Fruit fly (Drosophila melanogaster) whole organism, embryonic: ENCODE measurements around the gene S-Lap4.
A peak's percentile ranks its signal among the peaks of the same experiment; 100 is the strongest.

Source experiments
- Adf1 ChIP-seq: fragments of 200-800 bp; sonication (Bioruptor generic); IDR thresholded peaks from 2 replicates; pipeline ENCODE4 v1.3.6; 2022; ENCODE audit warnings: missing biosample characterization, missing genetic modification characterization
- CG10543 ChIP-seq: fragments of 200-800 bp; sonication (Bioruptor generic); optimal IDR thresholded peaks from 3 replicates; lab custom pipeline; 2017; ENCODE audit warnings: missing biosample characterization, mild to moderate bottlenecking, missing genetic modification characterization, moderate library complexity
- CG11560 ChIP-seq: fragments of 200-800 bp; sonication (Bioruptor generic); IDR thresholded peaks from 3 replicates; pipeline ENCODE4 v1.3.6; 2022; ENCODE audit warnings: missing biosample characterization, missing genetic modification characterization
- CG1233 ChIP-seq: fragments of 200-800 bp; sonication (Bioruptor generic); optimal IDR thresholded peaks from 4 replicates; lab custom pipeline; 2018; ENCODE audit warnings: missing biosample characterization, mild to moderate bottlenecking, missing genetic modification characterization
- CG17328 ChIP-seq: fragments of 200-800 bp; sonication (Bioruptor generic); IDR thresholded peaks from 2 replicates; pipeline ENCODE4 v1.3.6; 2022; ENCODE audit warnings: missing biosample characterization, missing genetic modification characterization
- CG17361 ChIP-seq: fragments of 200-800 bp; sonication (Bioruptor generic); IDR thresholded peaks from 3 replicates; pipeline ENCODE4 v1.3.6; 2022; ENCODE audit warnings: missing biosample characterization, missing genetic modification characterization
- CG17612 ChIP-seq: fragments of 200-800 bp; sonication (Bioruptor generic); IDR thresholded peaks from 2 replicates; pipeline ENCODE4 v1.3.6; 2022; ENCODE audit warnings: missing biosample characterization, missing genetic modification characterization
- CG17912 ChIP-seq: fragments of 200-800 bp; sonication (Bioruptor generic); optimal IDR thresholded peaks from 2 replicates; lab custom pipeline; 2018; ENCODE audit warnings: missing biosample characterization, mild to moderate bottlenecking, missing genetic modification characterization
- CG2875 ChIP-seq: fragments of 200-800 bp; sonication (Bioruptor generic); optimal IDR thresholded peaks from 2 replicates; lab custom pipeline; 2017; ENCODE audit warnings: missing biosample characterization, mild to moderate bottlenecking, missing genetic modification characterization, missing genetic modification reagents
- CG32767 ChIP-seq: fragments of 200-800 bp; sonication (Bioruptor generic); IDR thresholded peaks from 2 replicates; pipeline ENCODE4 v1.3.6; 2022; ENCODE audit warnings: missing biosample characterization, missing genetic modification characterization
- CG6791 ChIP-seq: fragments of 200-800 bp; sonication (Bioruptor generic); IDR thresholded peaks from 3 replicates; pipeline ENCODE4 v1.3.6; 2022; ENCODE audit warnings: missing biosample characterization, missing genetic modification characterization; ENCODE audit not compliant: partially characterized antibody
- CG7372 ChIP-seq: fragments of 200-800 bp; sonication (Bioruptor generic); IDR thresholded peaks from 2 replicates; pipeline ENCODE4 v1.3.6; 2022; ENCODE audit warnings: missing biosample characterization, missing genetic modification characterization
- CG7987 ChIP-seq: fragments of 200-800 bp; sonication (Bioruptor generic); optimal IDR thresholded peaks from 2 replicates; lab custom pipeline; 2018; ENCODE audit warnings: missing biosample characterization, mild to moderate bottlenecking, missing genetic modification characterization, moderate library complexity
- CG9437 ChIP-seq: fragments of 200-800 bp; sonication (Bioruptor generic); optimal IDR thresholded peaks from 2 replicates; lab custom pipeline; 2018; ENCODE audit warnings: missing biosample characterization, mild to moderate bottlenecking, missing genetic modification characterization
- Dip3 ChIP-seq: fragments of 200-800 bp; sonication (Bioruptor generic); optimal IDR thresholded peaks from 3 replicates; lab custom pipeline; 2016; ENCODE audit warnings: missing biosample characterization, missing genetic modification characterization
- Doc3 ChIP-seq: fragments of 200-800 bp; sonication (Bioruptor generic); IDR thresholded peaks from 3 replicates; pipeline ENCODE4 v1.3.6; 2022; ENCODE audit warnings: missing biosample characterization, missing genetic modification characterization; ENCODE audit not compliant: partially characterized antibody
- Dref ChIP-seq: fragments of 200-800 bp; sonication (Bioruptor generic); IDR thresholded peaks from 2 replicates; pipeline ENCODE4 v1.3.6; 2022; ENCODE audit warnings: missing biosample characterization, missing genetic modification characterization
- Hr78 ChIP-seq, 2 experiments: fragments of 200-800 bp in 1 of 2; fragments of >200 bp in 1 of 2; sonication (Bioruptor generic) in 1 of 2; optimal IDR thresholded peaks; 2 replicates each; lab custom pipeline; 2017 to 2019; ENCODE audit warnings: missing biosample characterization in 2 of 2, missing genetic modification characterization in 2 of 2, mild to moderate bottlenecking in 1 of 2, moderate library complexity in 1 of 2
- Kr ChIP-seq: fragments of 200-800 bp; sonication (Bioruptor generic); optimal IDR thresholded peaks from 2 replicates; lab custom pipeline; 2017; ENCODE audit warnings: missing biosample characterization, mild to moderate bottlenecking, missing genetic modification characterization
- Med ChIP-seq: fragments of 200-800 bp; sonication (Bioruptor generic); peaks from one replicate; lab custom pipeline; 2016; ENCODE audit warnings: missing biosample characterization, missing genetic modification characterization, mild to moderate bottlenecking, inconsistent platforms, moderate library complexity
- Neu2 ChIP-seq: fragments of 200-800 bp; sonication (Bioruptor generic); optimal IDR thresholded peaks from 3 replicates; lab custom pipeline; 2016; ENCODE audit warnings: missing biosample characterization, missing genetic modification characterization, borderline replicate concordance
- NfI ChIP-seq: fragments of 200-800 bp; sonication (Bioruptor generic); optimal IDR thresholded peaks from 3 replicates; lab custom pipeline; 2018; ENCODE audit warnings: missing biosample characterization, mild to moderate bottlenecking, missing genetic modification characterization, moderate library complexity
- Sox100B ChIP-seq: fragments of 200-800 bp; sonication (Bioruptor generic); optimal IDR thresholded peaks from 3 replicates; lab custom pipeline; 2018; ENCODE audit warnings: missing biosample characterization, mild to moderate bottlenecking, missing genetic modification characterization
- aop ChIP-seq: fragments of 200-800 bp; sonication (Bioruptor generic); IDR thresholded peaks from 2 replicates; pipeline ENCODE4 v1.3.6; 2022; ENCODE audit warnings: missing biosample characterization, missing genetic modification characterization
- ap ChIP-seq: fragments of 200-800 bp; sonication (Bioruptor generic); IDR thresholded peaks from 2 replicates; pipeline ENCODE4 v1.3.6; 2022; ENCODE audit warnings: missing biosample characterization, missing genetic modification characterization
- ase ChIP-seq: fragments of 200-800 bp; sonication (Bioruptor generic); IDR thresholded peaks from 3 replicates; pipeline ENCODE4 v1.3.6; 2022; ENCODE audit warnings: missing biosample characterization, missing genetic modification characterization
- btn ChIP-seq: fragments of 200-800 bp; sonication (Bioruptor generic); optimal IDR thresholded peaks from 2 replicates; lab custom pipeline; 2016; ENCODE audit warnings: missing biosample characterization, missing genetic modification characterization
- dan ChIP-seq: fragments of 200-800 bp; sonication (Bioruptor generic); IDR thresholded peaks from 2 replicates; pipeline ENCODE4 v1.3.6; 2022; ENCODE audit warnings: missing biosample characterization, missing genetic modification characterization
- dimm ChIP-seq: fragments of 200-800 bp; sonication (Bioruptor generic); IDR thresholded peaks from 2 replicates; pipeline ENCODE4 v1.3.6; 2022; ENCODE audit warnings: missing biosample characterization, missing genetic modification characterization
- dysf ChIP-seq: fragments of 200-800 bp; sonication (Bioruptor generic); IDR thresholded peaks from 3 replicates; pipeline ENCODE4 v1.3.6; 2022; ENCODE audit warnings: missing biosample characterization, missing genetic modification characterization
- fu2 ChIP-seq: fragments of 200-800 bp; sonication (Bioruptor generic); optimal IDR thresholded peaks from 2 replicates; lab custom pipeline; 2016; ENCODE audit warnings: missing biosample characterization, missing genetic modification characterization
- grau ChIP-seq: fragments of 200-800 bp; optimal IDR thresholded peaks from 3 replicates; lab custom pipeline; 2019; ENCODE audit warnings: missing biosample characterization, mild to moderate bottlenecking, missing genetic modification characterization, moderate library complexity
- grn ChIP-seq: fragments of 200-800 bp; sonication (Bioruptor generic); optimal IDR thresholded peaks from 3 replicates; lab custom pipeline; 2017; ENCODE audit warnings: missing biosample characterization, missing genetic modification characterization
- gsb ChIP-seq: fragments of 200-800 bp; sonication (Bioruptor generic); IDR thresholded peaks from 2 replicates; pipeline ENCODE4 v1.3.6; 2022; ENCODE audit warnings: missing biosample characterization, missing genetic modification characterization
- gt ChIP-seq: fragments of 200-800 bp; sonication (Bioruptor generic); IDR thresholded peaks from 2 replicates; pipeline ENCODE4 v1.3.6; 2022; ENCODE audit warnings: missing biosample characterization, missing genetic modification characterization
- hbn ChIP-seq: fragments of 200-800 bp; sonication (Bioruptor generic); IDR thresholded peaks from 2 replicates; pipeline ENCODE4 v1.3.6; 2022; ENCODE audit warnings: missing biosample characterization, missing genetic modification characterization; ENCODE audit not compliant: partially characterized antibody
- jigr1 ChIP-seq: fragments of 200-800 bp; sonication (Bioruptor generic); IDR thresholded peaks from 3 replicates; pipeline ENCODE4 v1.3.6; 2022; ENCODE audit warnings: missing biosample characterization, missing genetic modification characterization
- kah ChIP-seq: fragments of 200-800 bp; sonication (Bioruptor generic); optimal IDR thresholded peaks from 2 replicates; lab custom pipeline; 2018; ENCODE audit warnings: missing biosample characterization, mild to moderate bottlenecking, missing genetic modification characterization
- mam ChIP-seq: fragments of 200-800 bp; sonication (Bioruptor generic); optimal IDR thresholded peaks from 3 replicates; lab custom pipeline; 2016; ENCODE audit warnings: missing biosample characterization, missing genetic modification characterization
- nerfin-1 ChIP-seq: fragments of 200-800 bp; sonication (Bioruptor generic); optimal IDR thresholded peaks from 3 replicates; lab custom pipeline; 2019; ENCODE audit warnings: missing biosample characterization, mild to moderate bottlenecking, missing genetic modification characterization, moderate library complexity
- pb ChIP-seq: fragments of 200-800 bp; sonication (Bioruptor generic); optimal IDR thresholded peaks from 3 replicates; lab custom pipeline; 2016; ENCODE audit warnings: missing biosample characterization, missing genetic modification characterization
- row ChIP-seq: fragments of 200-800 bp; sonication (Bioruptor generic); IDR thresholded peaks from 3 replicates; pipeline ENCODE4 v1.3.6; 2022; ENCODE audit warnings: missing biosample characterization, missing genetic modification characterization
- sd ChIP-seq: fragments of 200-800 bp; sonication (Bioruptor generic); optimal IDR thresholded peaks from 3 replicates; lab custom pipeline; 2018; ENCODE audit warnings: missing biosample characterization, mild to moderate bottlenecking, missing genetic modification characterization, moderate library complexity
- sob ChIP-seq: fragments of 200-800 bp; sonication (Bioruptor generic); IDR thresholded peaks from 2 replicates; pipeline ENCODE4 v1.3.6; 2022; ENCODE audit warnings: missing biosample characterization, missing genetic modification characterization
- twi ChIP-seq: fragments of 200-800 bp; optimal IDR thresholded peaks from 2 replicates; lab custom pipeline; 2019; ENCODE audit warnings: missing biosample characterization, mild to moderate bottlenecking, missing genetic modification characterization, moderate library complexity
- unc-4 ChIP-seq: fragments of 200-800 bp; sonication (Bioruptor generic); IDR thresholded peaks from 2 replicates; pipeline ENCODE4 v1.3.6; 2022; ENCODE audit warnings: missing biosample characterization, missing genetic modification characterization; ENCODE audit not compliant: partially characterized antibody
- unpg ChIP-seq: fragments of 200-800 bp; sonication (Bioruptor generic); optimal IDR thresholded peaks from 3 replicates; lab custom pipeline; 2018; ENCODE audit warnings: missing biosample characterization, mild to moderate bottlenecking, missing genetic modification characterization, moderate library complexity
- wdn ChIP-seq: fragments of 200-800 bp; sonication (Bioruptor generic); IDR thresholded peaks from 2 replicates; pipeline ENCODE4 v1.3.6; 2022; ENCODE audit warnings: missing biosample characterization, missing genetic modification characterization
- zen ChIP-seq: fragments of 200-800 bp; sonication (Bioruptor generic); optimal IDR thresholded peaks from 3 replicates; lab custom pipeline; 2018; ENCODE audit warnings: missing biosample characterization, mild to moderate bottlenecking, missing genetic modification characterization, moderate library complexity

S-Lap4 gene

DNA sequence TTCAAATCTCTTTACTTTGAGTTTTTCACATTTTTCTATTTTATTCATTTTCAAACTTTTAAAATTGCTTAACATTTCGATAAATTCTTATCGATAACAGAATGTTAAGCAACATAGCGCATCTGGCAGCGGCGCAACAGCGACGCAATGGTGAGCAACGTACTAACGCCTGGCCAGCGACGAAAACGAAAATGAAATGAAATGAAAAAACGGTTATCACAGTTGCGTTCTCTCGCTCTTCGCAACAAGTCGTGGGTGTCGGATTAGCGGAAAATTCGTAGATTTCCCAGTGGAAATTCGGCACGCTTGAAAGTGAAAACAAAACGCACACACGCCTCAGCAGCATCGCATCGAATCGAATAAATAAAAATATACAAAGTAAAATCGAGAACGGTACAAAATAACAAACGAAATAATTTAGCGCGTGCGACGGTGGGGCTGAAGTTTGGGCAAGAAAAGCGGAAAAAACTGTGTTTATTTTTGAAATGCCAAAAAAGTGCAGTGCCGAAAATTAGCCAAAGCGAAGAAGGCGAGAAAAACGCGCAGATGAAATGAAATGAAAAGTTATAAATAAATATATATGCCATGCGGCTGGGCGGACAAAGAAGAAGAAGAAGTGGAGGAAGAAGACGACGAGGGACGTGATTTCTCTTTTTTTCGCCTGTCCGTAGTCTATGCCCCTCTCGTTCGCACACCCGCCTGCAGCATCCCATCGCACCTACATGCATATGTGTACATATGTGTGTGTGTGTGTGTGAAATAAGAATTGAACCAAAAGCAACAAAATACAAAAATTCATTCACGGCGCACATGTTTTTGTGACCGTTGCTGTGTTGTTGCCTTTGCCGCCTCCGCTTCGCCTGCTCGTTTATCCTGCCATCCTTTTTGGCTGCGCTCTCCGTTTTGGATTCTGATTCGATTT is 25.4 kb downstream of the S-Lap4 start (continued):
- peak; percentile 18 for TF ChIP-seq nerfin-1 (tag; lab: Kevin White, UChicago)
- TF ChIP-seq CG17912: peak; percentile 46
- no peak for TF ChIP-seq wdn (GFP tag; lab: Robert Waterston, UW)
- no peak for TF ChIP-seq Dip3 (GFP tag; lab: Kevin White, UChicago)
- no peak for TF ChIP-seq mam (GFP tag; lab: Kevin White, UChicago)
- TF ChIP-seq CG32767 (GFP tag; lab: Robert Waterston, UW): no peak
- TF ChIP-seq twi (tag; lab: Kevin White, UChicago): peak; percentile 48
- no peak for TF ChIP-seq ap (GFP tag; lab: Robert Waterston, UW)
- TF ChIP-seq Kr (GFP tag; lab: Kevin White, UChicago): no peak
- TF ChIP-seq gsb (GFP tag; lab: Robert Waterston, UW): no peak
- TF ChIP-seq Dref (GFP tag; lab: Robert Waterston, UW): peak; percentile 76
- TF ChIP-seq btn (GFP tag; lab: Kevin White, UChicago): no peak
- TF ChIP-seq grn (GFP tag; lab: Kevin White, UChicago): no peak
- TF ChIP-seq row (GFP tag; lab: Robert Waterston, UW): peak; percentile 5; the same call in 1 of the 3 replicates
- TF ChIP-seq NfI: peak; percentile 23
- no peak for TF ChIP-seq CG1233 (GFP tag; lab: Kevin White, UChicago)
- peak; percentile 60 for TF ChIP-seq CG7987 (GFP tag; lab: Kevin White, UChicago)
- TF ChIP-seq Med (GFP tag; lab: Kevin White, UChicago): peak; percentile 88
- peak; percentile 49; the same call in 1 of the 2 replicates for TF ChIP-seq CG17328 (GFP tag; lab: Robert Waterston, UW)
- TF ChIP-seq Adf1 (GFP tag; lab: Robert Waterston, UW): peak; percentile 37
- TF ChIP-seq CG6791 (GFP tag; lab: Robert Waterston, UW): no peak; the same call in 2 of the 3 replicates
- TF ChIP-seq dysf: no peak
- TF ChIP-seq unpg: peak; percentile 15
- TF ChIP-seq zen (tag; lab: Kevin White, UChicago): peak; percentile 39
- TF ChIP-seq fu2: no peak
- no peak for TF ChIP-seq CG7372 (GFP tag; lab: Robert Waterston, UW)
- no peak for TF ChIP-seq Hr78 (GFP tag; optimal IDR thresholded peaks at IDR 0.05; lab: Kevin White, UChicago)
- TF ChIP-seq kah (GFP tag; lab: Kevin White, UChicago): peak; percentile 43
- TF ChIP-seq ase (GFP tag; lab: Robert Waterston, UW): peak; percentile 25; the same call in 1 of the 3 replicates
- TF ChIP-seq Doc3 (GFP tag; lab: Robert Waterston, UW): no peak
- no peak for TF ChIP-seq gt (GFP tag; lab: Robert Waterston, UW)
- TF ChIP-seq CG17612 (GFP tag; lab: Robert Waterston, UW): no peak
- TF ChIP-seq CG17361 (GFP tag; lab: Robert Waterston, UW): no peak
- peak; percentile 40; the same call in 1 of the 2 replicates for TF ChIP-seq hbn
- TF ChIP-seq jigr1 (GFP tag; lab: Robert Waterston, UW): no peak
- TF ChIP-seq CG9437 (GFP tag; lab: Kevin White, UChicago): no peak
- TF ChIP-seq grau (tag; lab: Kevin White, UChicago): peak; percentile 37
- no peak for TF ChIP-seq sd (tag; lab: Kevin White, UChicago)
- no peak for TF ChIP-seq aop (GFP tag; lab: Robert Waterston, UW)
- no peak for TF ChIP-seq dimm
- no peak for TF ChIP-seq Neu2 (GFP tag; lab: Kevin White, UChicago)
- TF ChIP-seq unc-4 (GFP tag; lab: Robert Waterston, UW): no peak
- TF ChIP-seq sob (GFP tag; lab: Robert Waterston, UW): peak; percentile 24; the same call in 1 of the 2 replicates
- peak; percentile 10 for TF ChIP-seq CG2875 (GFP tag; lab: Kevin White, UChicago)
- peak; percentile 5 for TF ChIP-seq CG10543 (GFP tag; lab: Kevin White, UChicago)
- no peak for TF ChIP-seq dan (GFP tag; lab: Robert Waterston, UW)
- TF ChIP-seq Sox100B (GFP tag; lab: Kevin White, UChicago): peak; percentile 18
- TF ChIP-seq CG11560 (tag; lab: Robert Waterston, UW): no peak
- no peak for TF ChIP-seq pb (GFP tag; lab: Kevin White, UChicago)
